Worm (Caenorhabditis elegans): Measurements from ENCODE around the gene ccr-4.

Gene ccr-4

ce11 chrIV:12414601-12415000 is 53.3 kb downstream of the ccr-4 start:
- TF ChIP-seq ztf-3 (GFP tag; optimal IDR thresholded peaks at IDR 0.05): no peak
- TF ChIP-seq ztf-28 (GFP tag; IDR thresholded peaks at IDR 0.05): no peak
- TF ChIP-seq ceh-91 (GFP tag; IDR thresholded peaks at IDR 0.05): no peak
- TF ChIP-seq F52B5.7 (tag; optimal IDR thresholded peaks at IDR 0.05): no peak
- TF ChIP-seq F22D6.2 (tag; optimal IDR thresholded peaks at IDR 0.05): no peak
- no peak for TF ChIP-seq fkh-3 (tag; optimal IDR thresholded peaks at IDR 0.05)
- no peak for TF ChIP-seq zim-3 (tag; optimal IDR thresholded peaks at IDR 0.05)

- TF ChIP-seq ama-1 (optimal IDR thresholded peaks at IDR 0.05) (no peak), ama-1 (GFP tag; optimal IDR thresholded peaks at IDR 0.05) (no peak), ceh-79 (tag; optimal IDR thresholded peaks at IDR 0.05) (no peak), tbx-9 (tag; optimal IDR thresholded peaks at IDR 0.05; ENCODE audit: borderline replicate concordance) (no peak), T07F8.4 (tag; optimal IDR thresholded peaks at IDR 0.05) (no peak), lag-1 (GFP tag; IDR thresholded peaks at IDR 0.05) (no peak), B0035.1 (tag; optimal IDR thresholded peaks at IDR 0.05) (no peak), Y95B8A.8 (GFP tag; IDR thresholded peaks at IDR 0.05) (0 out of 2 replicates have a peak, but pooled peaks have one; percentile 20), ccch-3 (GFP tag; optimal IDR thresholded peaks at IDR 0.05) (no peak), ets-4 (GFP tag; optimal IDR thresholded peaks at IDR 0.05) (no peak), aptf-3 (GFP tag; IDR thresholded peaks at IDR 0.05) (no peak), lin-40 (tag; optimal IDR thresholded peaks at IDR 0.05) (no peak), ztf-26 (tag; optimal IDR thresholded peaks at IDR 0.05) (peak; percentile 12), B0336.3 (GFP tag; IDR thresholded peaks at IDR 0.05) (peak; percentile 33; the same call in 1 of the 2 replicates), egl-44 (GFP tag; IDR thresholded peaks at IDR 0.05) (no peak), hmg-1.2 (GFP tag; IDR thresholded peaks at IDR 0.05) (peak; percentile 53), mel-28 (tag; optimal IDR thresholded peaks at IDR 0.05; ENCODE audit: borderline replicate concordance) (no peak), rpc-1 (optimal IDR thresholded peaks at IDR 0.05) (peak; percentile 71), rpc-1 (tag; optimal IDR thresholded peaks at IDR 0.05) (peak; percentile 80), zim-3 (tag; optimal IDR thresholded peaks at IDR 0.05) (peak; percentile 33), ztf-6 (GFP tag; IDR thresholded peaks at IDR 0.05) (no peak), lir-1 (GFP tag; conservative IDR thresholded peaks at IDR 0.05) (no peak), hlh-26 (GFP tag; conservative IDR thresholded peaks at IDR 0.05) (no peak), F22D6.2 (tag; optimal IDR thresholded peaks at IDR 0.05) (no peak), hsf-1 (GFP tag; IDR thresholded peaks at IDR 0.05) (peak; percentile 59; the same call in 1 of the 2 replicates), gei-17 (GFP tag; optimal IDR thresholded peaks at IDR 0.05) (no peak), sdz-38 (tag; optimal IDR thresholded peaks at IDR 0.05) (no peak), sea-2 (GFP tag; IDR thresholded peaks at IDR 0.05) (no peak), atf-7 (tag; optimal IDR thresholded peaks at IDR 0.05) (peak; percentile 11), repo-1 (tag; optimal IDR thresholded peaks at IDR 0.05) (no peak), lin-54 (GFP tag; optimal IDR thresholded peaks at IDR 0.05) (peak; percentile 13), Y67H2A.10 (GFP tag; conservative IDR thresholded peaks at IDR 0.05) (no peak), sptf-2 (GFP tag; optimal IDR thresholded peaks at IDR 0.05) (no peak), ceh-58 (GFP tag; IDR thresholded peaks at IDR 0.05) (no peak), dox-1 (GFP tag; IDR thresholded peaks at IDR 0.05) (peak; percentile 50), ceh-91 (GFP tag; IDR thresholded peaks at IDR 0.05) (no peak), hrde-1 (tag; optimal IDR thresholded peaks at IDR 0.05; ENCODE audit: borderline replicate concordance) (no peak), lin-26 (GFP tag; IDR thresholded peaks at IDR 0.05) (peak; percentile 77), aptf-2 (GFP tag; conservative IDR thresholded peaks at IDR 0.05) (no peak), mcd-1 (GFP tag; IDR thresholded peaks at IDR 0.05) (peak; percentile 40; the same call in 1 of the 2 replicates), bed-2 (GFP tag; IDR thresholded peaks at IDR 0.05) (no peak), bed-1 (GFP tag; IDR thresholded peaks at IDR 0.05) (no peak), dpff-1 (tag; optimal IDR thresholded peaks at IDR 0.05) (no peak), D2030.7 (GFP tag; IDR thresholded peaks at IDR 0.05) (peak; percentile 28; the same call in 1 of the 2 replicates)
Measured at ce11 chrIV:12416629-12417404, 55.5 kb downstream of the ccr-4 start.
